Fruit fly (Drosophila melanogaster) whole organism, embryonic: ENCODE measurements around the gene hale.

Experiments
- CG10147 ChIP-seq: fragments of 200-800 bp; sonication (Bioruptor generic); optimal IDR thresholded peaks from 2 replicates; lab custom pipeline; 2019; ENCODE audit warnings: missing biosample characterization, mild to moderate bottlenecking, missing genetic modification characterization, moderate library complexity
- CG10209 ChIP-seq: fragments of 200-800 bp; sonication (Bioruptor generic); optimal IDR thresholded peaks from 3 replicates; lab custom pipeline; 2017; ENCODE audit warnings: missing biosample characterization, mild to moderate bottlenecking, missing genetic modification characterization, missing genetic modification reagents
- CG10543 ChIP-seq: fragments of 200-800 bp; sonication (Bioruptor generic); optimal IDR thresholded peaks from 3 replicates; lab custom pipeline; 2017; ENCODE audit warnings: missing biosample characterization, mild to moderate bottlenecking, missing genetic modification characterization, moderate library complexity
- CG12155 ChIP-seq: fragments of 200-800 bp; sonication (Bioruptor generic); optimal IDR thresholded peaks from 3 replicates; lab custom pipeline; 2016; ENCODE audit warnings: missing biosample characterization, missing genetic modification characterization
- CG13424 ChIP-seq: fragments of 200-800 bp; sonication (Bioruptor generic); optimal IDR thresholded peaks from 2 replicates; lab custom pipeline; 2019; ENCODE audit warnings: missing biosample characterization, mild to moderate bottlenecking, missing genetic modification characterization, moderate library complexity
- CG15514 ChIP-seq: fragments of 200-800 bp; sonication (Bioruptor generic); optimal IDR thresholded peaks from 3 replicates; lab custom pipeline; 2017; ENCODE audit warnings: missing biosample characterization, missing genetic modification characterization, mild to moderate bottlenecking, moderate library complexity, missing genetic modification reagents
- CG16863 ChIP-seq: fragments of 200-800 bp; sonication (Bioruptor generic); optimal IDR thresholded peaks from 3 replicates; lab custom pipeline; 2016; ENCODE audit warnings: missing biosample characterization, missing genetic modification characterization
- CG18764 ChIP-seq: fragments of 200-800 bp; sonication (Bioruptor generic); optimal IDR thresholded peaks from 3 replicates; lab custom pipeline; 2016; ENCODE audit warnings: missing biosample characterization, missing genetic modification characterization
- CG2202 ChIP-seq: fragments of 200-800 bp; sonication (Bioruptor generic); optimal IDR thresholded peaks from 2 replicates; lab custom pipeline; 2018; ENCODE audit warnings: missing biosample characterization, mild to moderate bottlenecking, missing genetic modification characterization
- CG2875 ChIP-seq: fragments of 200-800 bp; sonication (Bioruptor generic); optimal IDR thresholded peaks from 2 replicates; lab custom pipeline; 2017; ENCODE audit warnings: missing biosample characterization, mild to moderate bottlenecking, missing genetic modification characterization, missing genetic modification reagents
- CG34224 ChIP-seq: fragments of 200-800 bp; sonication (Bioruptor generic); IDR thresholded peaks from 3 replicates; pipeline ENCODE4 v1.3.6; 2022; ENCODE audit warnings: missing biosample characterization, missing genetic modification characterization; ENCODE audit not compliant: partially characterized antibody
- CG34422 ChIP-seq: fragments of 200-800 bp; sonication (Bioruptor generic); IDR thresholded peaks from 3 replicates; pipeline ENCODE4 v1.3.6; 2022; ENCODE audit warnings: missing biosample characterization, missing genetic modification characterization
- CG3847 ChIP-seq: fragments of 200-800 bp; sonication (Bioruptor generic); IDR thresholded peaks from 2 replicates; pipeline ENCODE4 v1.3.6; 2022; ENCODE audit warnings: missing biosample characterization, missing genetic modification characterization
- CG42726 ChIP-seq: fragments of 200-800 bp; sonication (Bioruptor generic); IDR thresholded peaks from 2 replicates; pipeline ENCODE4 v1.3.6; 2022; ENCODE audit warnings: missing biosample characterization, missing genetic modification characterization; ENCODE audit not compliant: partially characterized antibody
- CG4617 ChIP-seq: fragments of 200-800 bp; sonication (Bioruptor generic); optimal IDR thresholded peaks from 3 replicates; lab custom pipeline; 2016; ENCODE audit warnings: missing biosample characterization, missing genetic modification characterization, borderline replicate concordance
- CG4707 ChIP-seq: fragments of 200-800 bp; sonication (Bioruptor generic); optimal IDR thresholded peaks from 2 replicates; lab custom pipeline; 2018; ENCODE audit warnings: missing biosample characterization, mild to moderate bottlenecking, missing genetic modification characterization, moderate library complexity
- CG5180 ChIP-seq: fragments of 200-800 bp; sonication (Bioruptor generic); optimal IDR thresholded peaks from 3 replicates; lab custom pipeline; 2017; ENCODE audit warnings: missing biosample characterization, missing genetic modification characterization, mild to moderate bottlenecking, moderate library complexity, missing genetic modification reagents
- CG5245 ChIP-seq: fragments of 200-800 bp; sonication (Bioruptor generic); optimal IDR thresholded peaks from 3 replicates; lab custom pipeline; 2016; ENCODE audit warnings: missing biosample characterization, missing genetic modification characterization
- CG6765 ChIP-seq: fragments of 200-800 bp; sonication (Bioruptor generic); optimal IDR thresholded peaks from 3 replicates; lab custom pipeline; 2017; ENCODE audit warnings: missing biosample characterization, mild to moderate bottlenecking, missing genetic modification characterization
- CG6791 ChIP-seq: fragments of 200-800 bp; sonication (Bioruptor generic); IDR thresholded peaks from 3 replicates; pipeline ENCODE4 v1.3.6; 2022; ENCODE audit warnings: missing biosample characterization, missing genetic modification characterization; ENCODE audit not compliant: partially characterized antibody
- CG7786 ChIP-seq: fragments of 200-800 bp; sonication (Bioruptor generic); optimal IDR thresholded peaks from 2 replicates; lab custom pipeline; 2016; ENCODE audit warnings: missing biosample characterization, missing genetic modification characterization
- CG7987 ChIP-seq: fragments of 200-800 bp; sonication (Bioruptor generic); optimal IDR thresholded peaks from 2 replicates; lab custom pipeline; 2018; ENCODE audit warnings: missing biosample characterization, mild to moderate bottlenecking, missing genetic modification characterization, moderate library complexity
- CG8359 ChIP-seq: fragments of 200-800 bp; sonication (Bioruptor generic); optimal IDR thresholded peaks from 2 replicates; lab custom pipeline; 2017; ENCODE audit warnings: missing biosample characterization, mild to moderate bottlenecking, missing genetic modification characterization, borderline replicate concordance
- Gug ChIP-seq: fragments of 200-800 bp; sonication (Bioruptor generic); IDR thresholded peaks from 4 replicates; pipeline ENCODE4 v1.3.6; 2022; ENCODE audit warnings: missing biosample characterization, missing genetic modification characterization
- Hr51 ChIP-seq, 2 experiments: fragments of 200-800 bp; sonication (Bioruptor generic); optimal IDR thresholded peaks; 2 replicates in 1 of 2; 3 replicates in 1 of 2; lab custom pipeline; 2016 to 2018; ENCODE audit warnings: missing biosample characterization in 2 of 2, missing genetic modification characterization in 2 of 2, mild to moderate bottlenecking in 1 of 2, moderate library complexity in 1 of 2
- MTF-1 ChIP-seq: fragments of 200-800 bp; sonication (Bioruptor generic); optimal IDR thresholded peaks from 2 replicates; lab custom pipeline; 2018; ENCODE audit warnings: missing biosample characterization, mild to moderate bottlenecking, missing genetic modification characterization, borderline replicate concordance
- Rfx ChIP-seq: fragments of 200-800 bp; sonication (Bioruptor generic); IDR thresholded peaks from 2 replicates; pipeline ENCODE4 v1.3.6; 2022; ENCODE audit warnings: missing biosample characterization, missing genetic modification characterization
- Rx ChIP-seq: fragments of 200-800 bp; sonication (Bioruptor generic); IDR thresholded peaks from 2 replicates; pipeline ENCODE4 v1.3.6; 2022; ENCODE audit warnings: missing biosample characterization, missing genetic modification characterization
- Stat92E ChIP-seq, 3 experiments: fragments of >200 bp in 2 of 3; fragments of 200-800 bp in 1 of 3; sonication (Bioruptor generic) in 1 of 3; optimal IDR thresholded peaks; 2 replicates each; lab custom pipeline; 2017 to 2019; ENCODE audit warnings: missing biosample characterization in 3 of 3, missing genetic modification characterization in 3 of 3, mild to moderate bottlenecking in 1 of 3, moderate library complexity in 1 of 3
- Taf1 ChIP-seq: fragments of 200-800 bp; sonication (Bioruptor generic); IDR thresholded peaks from 2 replicates; pipeline ENCODE4 v1.3.6; 2022; ENCODE audit warnings: missing biosample characterization, missing genetic modification characterization
- ato ChIP-seq: fragments of 200-800 bp; sonication (Bioruptor generic); IDR thresholded peaks from 2 replicates; pipeline ENCODE4 v1.3.6; 2022; ENCODE audit warnings: missing biosample characterization, missing genetic modification characterization; ENCODE audit not compliant: partially characterized antibody
- bsh ChIP-seq, 2 experiments: fragments of 200-800 bp; sonication (Bioruptor generic); optimal IDR thresholded peaks; 2 replicates each; lab custom pipeline; 2017 to 2018; ENCODE audit warnings: mild to moderate bottlenecking in 2 of 2, missing biosample characterization in 2 of 2, missing genetic modification characterization in 2 of 2, moderate library complexity in 1 of 2
- btn ChIP-seq: fragments of 200-800 bp; sonication (Bioruptor generic); optimal IDR thresholded peaks from 2 replicates; lab custom pipeline; 2016; ENCODE audit warnings: missing biosample characterization, missing genetic modification characterization
- disco-r ChIP-seq: fragments of 200-800 bp; sonication (Bioruptor generic); optimal IDR thresholded peaks from 2 replicates; lab custom pipeline; 2016; ENCODE audit warnings: missing biosample characterization, missing genetic modification characterization
- eve ChIP-seq, 2 experiments: fragments of >200 bp; optimal IDR thresholded peaks; 2 replicates each; lab custom pipeline; 2017; ENCODE audit warnings: missing biosample characterization in 2 of 2, missing genetic modification characterization in 2 of 2
- hbn ChIP-seq: fragments of 200-800 bp; sonication (Bioruptor generic); IDR thresholded peaks from 2 replicates; pipeline ENCODE4 v1.3.6; 2022; ENCODE audit warnings: missing biosample characterization, missing genetic modification characterization; ENCODE audit not compliant: partially characterized antibody
- inv ChIP-seq: fragments of 200-800 bp; sonication (Bioruptor generic); IDR thresholded peaks from 2 replicates; pipeline ENCODE4 v1.3.6; 2022; ENCODE audit warnings: missing biosample characterization, missing genetic modification characterization; ENCODE audit not compliant: partially characterized antibody
- ken ChIP-seq: fragments of 200-800 bp; sonication (Bioruptor generic); IDR thresholded peaks from 3 replicates; pipeline ENCODE4 v1.3.6; 2022; ENCODE audit warnings: missing biosample characterization, missing genetic modification characterization
- lola ChIP-seq, 3 experiments: fragments of >200 bp in 2 of 3; fragments of 200-800 bp in 1 of 3; sonication (Bioruptor generic) in 1 of 3; optimal IDR thresholded peaks; 2 replicates each; lab custom pipeline; 2017 to 2019; ENCODE audit warnings: missing biosample characterization in 3 of 3, missing genetic modification characterization in 3 of 3, mild to moderate bottlenecking in 1 of 3, moderate library complexity in 1 of 3
- onecut ChIP-seq: fragments of 200-800 bp; sonication (Bioruptor generic); IDR thresholded peaks from 2 replicates; pipeline ENCODE4 v1.3.6; 2022; ENCODE audit warnings: missing biosample characterization, missing genetic modification characterization
- pb ChIP-seq: fragments of 200-800 bp; sonication (Bioruptor generic); optimal IDR thresholded peaks from 3 replicates; lab custom pipeline; 2016; ENCODE audit warnings: missing biosample characterization, missing genetic modification characterization
- pros ChIP-seq: fragments of 200-800 bp; sonication (Bioruptor generic); optimal IDR thresholded peaks from 3 replicates; lab custom pipeline; 2019; ENCODE audit warnings: missing biosample characterization, mild to moderate bottlenecking, missing genetic modification characterization, moderate library complexity
- scrt ChIP-seq: fragments of 200-800 bp; sonication (Bioruptor generic); optimal IDR thresholded peaks from 2 replicates; lab custom pipeline; 2018; ENCODE audit warnings: missing biosample characterization, mild to moderate bottlenecking, missing genetic modification characterization, moderate library complexity
- sima ChIP-seq: fragments of 200-800 bp; sonication (Bioruptor generic); optimal IDR thresholded peaks from 2 replicates; lab custom pipeline; 2016; ENCODE audit warnings: missing biosample characterization, missing genetic modification characterization
- ssp ChIP-seq: fragments of 200-800 bp; sonication (Bioruptor generic); IDR thresholded peaks from 2 replicates; pipeline ENCODE4 v1.3.6; 2022; ENCODE audit warnings: missing biosample characterization, missing genetic modification characterization
- sug ChIP-seq: fragments of 200-800 bp; optimal IDR thresholded peaks from 2 replicates; lab custom pipeline; 2019; ENCODE audit warnings: missing biosample characterization, mild to moderate bottlenecking, missing genetic modification characterization, moderate library complexity
- tio ChIP-seq: fragments of 200-800 bp; sonication (Bioruptor generic); optimal IDR thresholded peaks from 2 replicates; lab custom pipeline; 2017; ENCODE audit warnings: missing biosample characterization, missing genetic modification characterization, inconsistent platforms
- usp ChIP-seq: fragments of >200 bp; optimal IDR thresholded peaks from 2 replicates; lab custom pipeline; 2017; ENCODE audit warnings: missing biosample characterization, missing genetic modification characterization

hale gene

dm6 chr3L:20000081-20000736 lies 14.5 kb upstream of the hale start, which contains the start of the genes Tom20 and Gabat (continued):
- TF ChIP-seq CG8359 (no peak), ken (GFP tag; lab: Robert Waterston, UW) (no peak), pros (GFP tag; lab: Kevin White, UChicago) (no peak), lola (GFP tag; optimal IDR thresholded peaks at IDR 0.05; lab: Kevin White, UChicago) (peak in 1 of 3 experiments; percentile 43), CG2875 (GFP tag; lab: Kevin White, UChicago) (no peak), Stat92E (GFP tag; optimal IDR thresholded peaks at IDR 0.05; lab: Kevin White, UChicago) (no peak), CG34224 (GFP tag; lab: Robert Waterston, UW) (no peak), inv (GFP tag; lab: Robert Waterston, UW) (no peak), CG4707 (no peak), CG18764 (no peak), scrt (GFP tag; lab: Kevin White, UChicago) (no peak), btn (GFP tag; lab: Kevin White, UChicago) (no peak), Rfx (GFP tag; lab: Robert Waterston, UW) (no peak), MTF-1 (GFP tag; lab: Kevin White, UChicago) (no peak), sug (tag; lab: Kevin White, UChicago) (peak; percentile 19), CG42726 (GFP tag; lab: Robert Waterston, UW) (no peak), CG15514 (GFP tag; lab: Kevin White, UChicago) (peak; percentile 27), CG16863 (GFP tag; lab: Kevin White, UChicago) (no peak), CG6791 (GFP tag; lab: Robert Waterston, UW) (no peak), CG6765 (GFP tag; lab: Kevin White, UChicago) (no peak), Taf1 (no peak), CG34422 (GFP tag; lab: Robert Waterston, UW) (no peak), disco-r (GFP tag; lab: Kevin White, UChicago) (no peak), bsh (GFP tag; optimal IDR thresholded peaks at IDR 0.05; lab: Kevin White, UChicago) (peak in 1 of 2 experiments; percentile 17), tio (no peak), hbn (GFP tag; lab: Robert Waterston, UW) (no peak), CG5245 (no peak), CG3847 (GFP tag; lab: Robert Waterston, UW) (no peak), usp (no peak), CG4617 (no peak), Gug (no peak), CG2202 (tag; lab: Kevin White, UChicago) (no peak), CG10147 (GFP tag; lab: Kevin White, UChicago) (no peak), sima (GFP tag; lab: Kevin White, UChicago) (no peak), CG7786 (no peak), CG5180 (no peak), eve (GFP tag; optimal IDR thresholded peaks at IDR 0.05; lab: Kevin White, UChicago) (no peak), pb (GFP tag; lab: Kevin White, UChicago) (no peak), CG10209 (GFP tag; lab: Kevin White, UChicago) (no peak), onecut (GFP tag; lab: Robert Waterston, UW) (no peak), CG13424 (tag; lab: Kevin White, UChicago) (peak; percentile 11), CG12155 (GFP tag; lab: Kevin White, UChicago) (no peak), CG10543 (GFP tag; lab: Kevin White, UChicago) (no peak), ssp (GFP tag; lab: Robert Waterston, UW) (no peak), ato (no peak), Rx (GFP tag; lab: Robert Waterston, UW) (no peak), Hr51 (GFP tag; optimal IDR thresholded peaks at IDR 0.05; lab: Kevin White, UChicago) (no peak), CG7987 (GFP tag; lab: Kevin White, UChicago) (no peak)
